Fruit fly (Drosophila melanogaster): ENCODE data around the gene mah.

mah gene

dm6 chr3R:24931856-24932255 lies 15.6 kb upstream of the mah start, which contains the start of gene CG11771 (continued):
- no peak for TF ChIP-seq gt (GFP tag; IDR thresholded peaks at IDR 0.05)
- peak; percentile 29 for TF ChIP-seq pzg (GFP tag; optimal IDR thresholded peaks at IDR 0.05)
- no peak for TF ChIP-seq Ravus (GFP tag; IDR thresholded peaks at IDR 0.05)
- no peak for TF ChIP-seq GATAe (GFP tag; conservative IDR thresholded peaks at IDR 0.05)
- no peak for TF ChIP-seq cato (GFP tag; optimal IDR thresholded peaks at IDR 0.05; ENCODE audit: borderline replicate concordance)
- TF ChIP-seq Dad (GFP tag; optimal IDR thresholded peaks at IDR 0.05), result no peak
- TF ChIP-seq CG11093 (GFP tag; IDR thresholded peaks at IDR 0.05), result no peak
- TF ChIP-seq HLH4C (GFP tag; IDR thresholded peaks at IDR 0.05; ENCODE audit: partially characterized antibody), result no peak
- TF ChIP-seq CG3995 (GFP tag; optimal IDR thresholded peaks at IDR 0.05), result peak; percentile 97
- no peak for TF ChIP-seq run (tag; optimal IDR thresholded peaks at IDR 0.05)
- TF ChIP-seq onecut (GFP tag; IDR thresholded peaks at IDR 0.05), result no peak
- no peak for TF ChIP-seq tgo (GFP tag; IDR thresholded peaks at IDR 0.05)
- no peak for TF ChIP-seq Hsf (GFP tag; optimal IDR thresholded peaks at IDR 0.05)
- TF ChIP-seq NFAT (GFP tag; IDR thresholded peaks at IDR 0.05), result peak; percentile 10; the same call in 1 of the 2 replicates
- no peak for TF ChIP-seq Max (GFP tag; optimal IDR thresholded peaks at IDR 0.05)
- no peak for TF ChIP-seq CG5180 (GFP tag; optimal IDR thresholded peaks at IDR 0.05)
- TF ChIP-seq CG10267 (tag; optimal IDR thresholded peaks at IDR 0.05), result no peak
- no peak for TF ChIP-seq CG11696 (GFP tag; IDR thresholded peaks at IDR 0.05)
- TF ChIP-seq crol (GFP tag; IDR thresholded peaks at IDR 0.05), result no peak
- peak; percentile 60 for TF ChIP-seq MESR4 (GFP tag; optimal IDR thresholded peaks at IDR 0.05)
- TF ChIP-seq gce (GFP tag; IDR thresholded peaks at IDR 0.05), result no peak
- TF ChIP-seq mirr (GFP tag; optimal IDR thresholded peaks at IDR 0.05), result no peak
- peak; percentile 24 for TF ChIP-seq CG15514 (GFP tag; optimal IDR thresholded peaks at IDR 0.05)
- TF ChIP-seq Scr (GFP tag; IDR thresholded peaks at IDR 0.05; ENCODE audit: partially characterized antibody), result peak; percentile 31; the same call in 1 of the 2 replicates
- no peak for TF ChIP-seq Hand (GFP tag; optimal IDR thresholded peaks at IDR 0.05)
- TF ChIP-seq sens (GFP tag), result no peak
- peak; percentile 37; the same call in 1 of the 3 replicates for TF ChIP-seq CG34422 (GFP tag; IDR thresholded peaks at IDR 0.05)

dm6 chr3R:24934542-24934941 lies 12.9 kb upstream of the mah start:
- TF ChIP-seq sug (tag; optimal IDR thresholded peaks at IDR 0.05) (peak; percentile 28), cwo (GFP tag; optimal IDR thresholded peaks at IDR 0.05) (peak; percentile 22), grn (GFP tag; optimal IDR thresholded peaks at IDR 0.05) (peak; percentile 59), CG34376 (GFP tag; optimal IDR thresholded peaks at IDR 0.05) (peak; percentile 13), CHES-1-like (GFP tag; optimal IDR thresholded peaks at IDR 0.05) (no peak), exex (tag; optimal IDR thresholded peaks at IDR 0.05) (peak; percentile 73)

dm6 chr3R:24935758-24936157 lies 11.7 kb upstream of the mah start:
- TF ChIP-seq Ets65A (GFP tag) (peak; percentile 54), CG34224 (GFP tag; IDR thresholded peaks at IDR 0.05; ENCODE audit: partially characterized antibody) (no peak), dati (GFP tag; IDR thresholded peaks at IDR 0.05) (no peak), nom (GFP tag; optimal IDR thresholded peaks at IDR 0.05) (peak; percentile 85)

dm6 chr3R:24938049-24938448 lies 9.4 kb upstream of the mah start, which contains the start of gene Osbp:
TSS of gene Osbp (minus strand) at chr3R:24938222.
- TF ChIP-seq CG18599 (GFP tag; optimal IDR thresholded peaks at IDR 0.05), result no peak
- TF ChIP-seq hkb (optimal IDR thresholded peaks at IDR 0.05), result no peak
- TF ChIP-seq hkb (GFP tag; IDR thresholded peaks at IDR 0.05), result no peak
- TF ChIP-seq pan (optimal IDR thresholded peaks at IDR 0.05), result no peak
- TF ChIP-seq pan (GFP tag; optimal IDR thresholded peaks at IDR 0.05 in 1 of 2, IDR thresholded peaks at IDR 0.05 in 1 of 2), result peak in 1 of 2 experiments; percentile 45
- TF ChIP-seq CG15479 (GFP tag; optimal IDR thresholded peaks at IDR 0.05), result no peak
- peak; percentile 72 for TF ChIP-seq CG10267 (tag; optimal IDR thresholded peaks at IDR 0.05)
- TF ChIP-seq tap (tag; optimal IDR thresholded peaks at IDR 0.05), result no peak
- TF ChIP-seq sim (GFP tag; IDR thresholded peaks at IDR 0.05), result no peak
- TF ChIP-seq CG10462 (GFP tag; optimal IDR thresholded peaks at IDR 0.05), result no peak
- no peak for TF ChIP-seq gsb-n (tag; optimal IDR thresholded peaks at IDR 0.05)
- no peak for TF ChIP-seq az2 (GFP tag; optimal IDR thresholded peaks at IDR 0.05)
- peak; percentile 84 for TF ChIP-seq Med (GFP tag)
- TF ChIP-seq CG13624 (GFP tag; optimal IDR thresholded peaks at IDR 0.05), result no peak

All from whole organism, embryonic.